Fruit fly (Drosophila melanogaster): Measurements from ENCODE around the gene CG7884.

The CG7884 gene

DNA sequence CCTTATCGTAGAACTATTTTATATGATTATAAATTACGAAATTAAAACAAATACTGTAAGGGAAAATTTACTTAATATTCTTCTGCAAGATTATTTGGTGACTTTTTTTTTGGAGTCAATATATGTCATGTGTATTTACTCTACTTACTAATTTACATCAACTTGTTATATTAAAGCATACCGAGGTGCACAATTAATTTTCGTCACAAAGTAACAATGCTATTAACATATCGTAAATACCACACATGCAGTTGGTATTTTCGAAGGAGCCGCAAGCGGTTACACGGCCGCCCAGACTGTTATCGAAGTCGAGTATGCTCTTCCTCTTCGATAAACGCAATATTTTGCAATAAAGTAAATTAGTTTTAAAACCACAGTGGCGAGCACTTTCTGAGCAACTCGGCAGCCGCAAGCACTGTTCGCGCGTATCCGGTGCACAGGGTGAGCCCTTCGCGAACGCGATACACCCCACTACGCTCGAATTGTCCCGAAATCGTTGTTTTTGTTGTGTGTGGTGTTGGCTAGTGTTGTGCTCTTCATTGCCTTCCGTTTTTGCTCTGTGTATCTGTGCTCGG, 41.2 kb downstream of the CG7884 start, which contains the start of gene Vav (continued):
- no peak for TF ChIP-seq CG9727 (GFP tag; optimal IDR thresholded peaks at IDR 0.05)
- peak; percentile 20; the same call in 1 of the 3 replicates for TF ChIP-seq CG7963 (GFP tag; IDR thresholded peaks at IDR 0.05; ENCODE audit: partially characterized antibody)
- TF ChIP-seq CG32532 (GFP tag; IDR thresholded peaks at IDR 0.05) = peak; percentile 12; the same call in 1 of the 2 replicates
- peak; percentile 40; the same call in 1 of the 2 replicates for TF ChIP-seq ato (GFP tag; IDR thresholded peaks at IDR 0.05; ENCODE audit: partially characterized antibody)
- peak; percentile 68 for TF ChIP-seq CTCF (GFP tag; optimal IDR thresholded peaks at IDR 0.05)
- TF ChIP-seq ro (GFP tag; IDR thresholded peaks at IDR 0.05) = no peak
- peak; percentile 17 for TF ChIP-seq caup (GFP tag; optimal IDR thresholded peaks at IDR 0.05; ENCODE audit: severe bottlenecking)
- no peak for TF ChIP-seq CG18599 (GFP tag; optimal IDR thresholded peaks at IDR 0.05)
- peak; percentile 9 for TF ChIP-seq Dp (GFP tag; optimal IDR thresholded peaks at IDR 0.05)
- TF ChIP-seq Six4 (GFP tag; optimal IDR thresholded peaks at IDR 0.05) = no peak
- 0 out of 3 replicates have a peak, but pooled peaks have one; percentile 23 for TF ChIP-seq CG16813 (GFP tag; IDR thresholded peaks at IDR 0.05; ENCODE audit: partially characterized antibody)
- TF ChIP-seq danr (GFP tag; IDR thresholded peaks at IDR 0.05) = no peak
- no peak for TF ChIP-seq grn (GFP tag; optimal IDR thresholded peaks at IDR 0.05)
- TF ChIP-seq onecut (GFP tag; IDR thresholded peaks at IDR 0.05) = peak; percentile 16; the same call in 1 of the 2 replicates
- peak; percentile 24 for TF ChIP-seq CG14710 (tag; optimal IDR thresholded peaks at IDR 0.05)
- no peak for TF ChIP-seq Atf3 (GFP tag; optimal IDR thresholded peaks at IDR 0.05)
- TF ChIP-seq CG4617 (GFP tag; optimal IDR thresholded peaks at IDR 0.05; ENCODE audit: borderline replicate concordance) = peak; percentile 35
- TF ChIP-seq prd (optimal IDR thresholded peaks at IDR 0.05) = no peak
- 0 out of 3 replicates have a peak, but pooled peaks have one; percentile 4 for TF ChIP-seq prd (GFP tag; IDR thresholded peaks at IDR 0.05)
- no peak for TF ChIP-seq Doc2 (GFP tag; IDR thresholded peaks at IDR 0.05)
- TF ChIP-seq NfI (GFP tag; optimal IDR thresholded peaks at IDR 0.05) = no peak
- TF ChIP-seq pzg (GFP tag; optimal IDR thresholded peaks at IDR 0.05) = peak; percentile 48
- peak; percentile 68 for TF ChIP-seq MBD-R2 (GFP tag; IDR thresholded peaks at IDR 0.05)
- TF ChIP-seq CG15514 (GFP tag; optimal IDR thresholded peaks at IDR 0.05) = peak; percentile 38
- TF ChIP-seq CG7987 (GFP tag; optimal IDR thresholded peaks at IDR 0.05) = peak; percentile 22
- TF ChIP-seq CG9215 (GFP tag; IDR thresholded peaks at IDR 0.05) = no peak
- TF ChIP-seq her (GFP tag; optimal IDR thresholded peaks at IDR 0.05) = no peak
- peak; percentile 47 for TF ChIP-seq Scr (GFP tag; IDR thresholded peaks at IDR 0.05; ENCODE audit: partially characterized antibody)
- peak; percentile 89 for TF ChIP-seq MESR4 (GFP tag; optimal IDR thresholded peaks at IDR 0.05)
- TF ChIP-seq zen (tag; optimal IDR thresholded peaks at IDR 0.05) = peak; percentile 12
- peak; percentile 29 for TF ChIP-seq CG9797 (GFP tag; optimal IDR thresholded peaks at IDR 0.05)
- TF ChIP-seq knrl (GFP tag; IDR thresholded peaks at IDR 0.05; ENCODE audit: partially characterized antibody) = no peak
- TF ChIP-seq gfzf (GFP tag; optimal IDR thresholded peaks at IDR 0.05) = peak; percentile 72
- TF ChIP-seq CG9609 (GFP tag; optimal IDR thresholded peaks at IDR 0.05) = no peak
- TF ChIP-seq CG12299 (tag; optimal IDR thresholded peaks at IDR 0.05) = peak; percentile 18
- peak; percentile 50; the same call in 1 of the 2 replicates for TF ChIP-seq Bgb (GFP tag; IDR thresholded peaks at IDR 0.05; ENCODE audit: partially characterized antibody)
- TF ChIP-seq CG5245 (GFP tag; optimal IDR thresholded peaks at IDR 0.05) = no peak
- 0 out of 2 replicates have a peak, but pooled peaks have one; percentile 18 for TF ChIP-seq CG4360 (GFP tag; IDR thresholded peaks at IDR 0.05)
- no peak for TF ChIP-seq CG17186 (GFP tag; optimal IDR thresholded peaks at IDR 0.05)
- TF ChIP-seq dysf (GFP tag; IDR thresholded peaks at IDR 0.05) = 0 out of 3 replicates have a peak, but pooled peaks have one; percentile 6
- TF ChIP-seq Dll (GFP tag; IDR thresholded peaks at IDR 0.05; ENCODE audit: partially characterized antibody) = no peak
- TF ChIP-seq nmo (GFP tag; optimal IDR thresholded peaks at IDR 0.05) = no peak
- 0 out of 3 replicates have a peak, but pooled peaks have one; percentile 15 for TF ChIP-seq CG6791 (GFP tag; IDR thresholded peaks at IDR 0.05; ENCODE audit: partially characterized antibody)
- TF ChIP-seq tna (GFP tag; IDR thresholded peaks at IDR 0.05; ENCODE audit: partially characterized antibody) = peak; percentile 50; the same call in 1 of the 2 replicates
- TF ChIP-seq H2.0 (GFP tag; IDR thresholded peaks at IDR 0.05) = no peak
- TF ChIP-seq CG12659 (GFP tag; optimal IDR thresholded peaks at IDR 0.05) = peak; percentile 25
- peak; percentile 49; the same call in 1 of the 3 replicates for TF ChIP-seq Opbp (GFP tag; IDR thresholded peaks at IDR 0.05; ENCODE audit: partially characterized antibody)
- TF ChIP-seq Meics (GFP tag; optimal IDR thresholded peaks at IDR 0.05) = peak; percentile 81

Measured in whole organism, embryonic.